Worm (Caenorhabditis elegans) whole organism, L3 larva: ENCODE measurements around the gene C17C3.6.

ENCODE experiments used
- aly-2 ChIP-seq: fragments of 150-350 bp; optimal IDR thresholded peaks from 2 replicates; lab custom pipeline; 2014; ENCODE audit warnings: missing biosample characterization, missing genetic modification characterization
- ama-1 ChIP-seq: fragments of 150-350 bp; optimal IDR thresholded peaks from 2 replicates; lab custom pipeline; 2018
- ceh-16 ChIP-seq: sonication (generic microtip); optimal IDR thresholded peaks from 2 replicates; lab custom pipeline; 2017; ENCODE audit warnings: missing biosample characterization, missing genetic modification characterization
- ceh-28 ChIP-seq: fragments of 150-350 bp; optimal IDR thresholded peaks from 2 replicates; lab custom pipeline; 2014; ENCODE audit warnings: missing biosample characterization, missing genetic modification reagents, missing genetic modification characterization
- ceh-82 ChIP-seq: fragments of 150-350 bp; optimal IDR thresholded peaks from 2 replicates; lab custom pipeline; 2014; ENCODE audit warnings: missing biosample characterization, missing genetic modification characterization
- ceh-9 ChIP-seq: sonication (generic microtip); optimal IDR thresholded peaks from 2 replicates; lab custom pipeline; 2018; ENCODE audit warnings: missing biosample characterization, missing genetic modification characterization
- daf-12 ChIP-seq: fragments of 150-350 bp; optimal IDR thresholded peaks from 2 replicates; lab custom pipeline; 2014; ENCODE audit warnings: missing biosample characterization, missing genetic modification reagents, missing genetic modification characterization
- elt-1 ChIP-seq: fragments of 150-350 bp; optimal IDR thresholded peaks from 2 replicates; lab custom pipeline; 2014; ENCODE audit warnings: missing biosample characterization, missing genetic modification characterization
- elt-2 ChIP-seq: sonication (generic microtip); optimal IDR thresholded peaks from 2 replicates; lab custom pipeline; 2016; ENCODE audit warnings: missing genetic modification reagents, mild to moderate bottlenecking, missing genetic modification characterization, missing compliant biosample characterization
- elt-3 ChIP-seq, 3 experiments: fragments of 150-350 bp in 1 of 3; sonication (generic microtip) in 2 of 3; optimal IDR thresholded peaks; 2 replicates in 2 of 3; 4 replicates in 1 of 3; lab custom pipeline; 2014 to 2017; ENCODE audit warnings: missing biosample characterization in 3 of 3, missing genetic modification characterization in 3 of 3
- eor-1 ChIP-seq, 2 experiments: fragments of 150-350 bp; optimal IDR thresholded peaks; 2 replicates each; lab custom pipeline; 2014 to 2018; ENCODE audit warnings: missing biosample characterization in 2 of 2, missing genetic modification characterization in 2 of 2
- fkh-10 ChIP-seq: sonication (generic microtip); optimal IDR thresholded peaks from 2 replicates; lab custom pipeline; 2017; ENCODE audit warnings: missing biosample characterization, missing genetic modification reagents, missing genetic modification characterization
- fkh-2 ChIP-seq: fragments of 150-350 bp; optimal IDR thresholded peaks from 2 replicates; lab custom pipeline; 2014; ENCODE audit warnings: missing biosample characterization, missing genetic modification reagents, missing genetic modification characterization
- fos-1 ChIP-seq: fragments of 150-350 bp; optimal IDR thresholded peaks from 2 replicates; lab custom pipeline; 2014; ENCODE audit warnings: missing biosample characterization, missing genetic modification characterization
- hmg-11 ChIP-seq: sonication (generic microtip); optimal IDR thresholded peaks from 2 replicates; lab custom pipeline; 2016; ENCODE audit warnings: missing genetic modification characterization, missing compliant biosample characterization
- jun-1 ChIP-seq: fragments of 150-350 bp; optimal IDR thresholded peaks from 2 replicates; lab custom pipeline; 2014; ENCODE audit warnings: missing biosample characterization, missing genetic modification reagents, missing genetic modification characterization
- lin-15B ChIP-seq: fragments of 150-350 bp; optimal IDR thresholded peaks from 2 replicates; lab custom pipeline; 2014; ENCODE audit warnings: missing biosample characterization, missing genetic modification characterization
- lin-39 ChIP-seq: fragments of 150-350 bp; optimal IDR thresholded peaks from 2 replicates; lab custom pipeline; 2018; ENCODE audit warnings: missing biosample characterization, missing genetic modification reagents, missing genetic modification characterization
- lsy-12 ChIP-seq: sonication (generic microtip); optimal IDR thresholded peaks from 2 replicates; lab custom pipeline; 2016; ENCODE audit warnings: mild to moderate bottlenecking, missing genetic modification characterization, missing compliant biosample characterization
- mdl-1 ChIP-seq: fragments of 150-350 bp; optimal IDR thresholded peaks from 2 replicates; lab custom pipeline; 2014; ENCODE audit warnings: missing biosample characterization, missing genetic modification characterization
- nhr-11 ChIP-seq: fragments of 150-350 bp; optimal IDR thresholded peaks from 2 replicates; lab custom pipeline; 2014; ENCODE audit warnings: missing biosample characterization, missing genetic modification characterization
- nhr-237 ChIP-seq: fragments of 150-350 bp; optimal IDR thresholded peaks from 2 replicates; lab custom pipeline; 2014; ENCODE audit warnings: missing biosample characterization, missing genetic modification characterization
- nhr-25 ChIP-seq: sonication (generic microtip); optimal IDR thresholded peaks from 2 replicates; lab custom pipeline; 2017; ENCODE audit warnings: missing biosample characterization, missing genetic modification characterization
- nhr-28 ChIP-seq: fragments of 150-350 bp; optimal IDR thresholded peaks from 2 replicates; lab custom pipeline; 2014; ENCODE audit warnings: missing biosample characterization, missing genetic modification characterization
- nhr-43 ChIP-seq: sonication (generic microtip); optimal IDR thresholded peaks from 2 replicates; lab custom pipeline; 2016; ENCODE audit warnings: mild to moderate bottlenecking, missing genetic modification characterization, missing compliant biosample characterization; ENCODE audit not compliant: poor library complexity, severe bottlenecking
- nhr-67 ChIP-seq: fragments of 150-350 bp; optimal IDR thresholded peaks from 2 replicates; lab custom pipeline; 2014; ENCODE audit warnings: missing biosample characterization, missing genetic modification characterization
- nhr-77 ChIP-seq: fragments of 150-350 bp; optimal IDR thresholded peaks from 2 replicates; lab custom pipeline; 2014; ENCODE audit warnings: missing biosample characterization, missing genetic modification characterization
- pha-4 ChIP-seq: fragments of 150-350 bp; optimal IDR thresholded peaks from 2 replicates; lab custom pipeline; 2014; ENCODE audit warnings: missing biosample characterization, missing genetic modification reagents, missing genetic modification characterization
- pqm-1 ChIP-seq: fragments of 150-350 bp; optimal IDR thresholded peaks from 2 replicates; lab custom pipeline; 2017; ENCODE audit warnings: missing biosample characterization, missing genetic modification characterization, inconsistent platforms
- sea-2 ChIP-seq: fragments of 150-350 bp; sonication (generic microtip); optimal IDR thresholded peaks from 4 replicates; lab custom pipeline; 2014; ENCODE audit warnings: missing biosample characterization, missing genetic modification reagents, missing genetic modification characterization
- skn-1 ChIP-seq: fragments of 150-350 bp; optimal IDR thresholded peaks from 2 replicates; lab custom pipeline; 2014; ENCODE audit warnings: missing biosample characterization, missing genetic modification characterization
- unc-39 ChIP-seq: sonication (generic microtip); optimal IDR thresholded peaks from 4 replicates; lab custom pipeline; 2017; ENCODE audit warnings: missing biosample characterization, missing genetic modification characterization
- zag-1 ChIP-seq: fragments of 150-350 bp; optimal IDR thresholded peaks from 2 replicates; lab custom pipeline; 2014; ENCODE audit warnings: missing biosample characterization, missing genetic modification characterization
- ztf-4 ChIP-seq: fragments of 150-350 bp; optimal IDR thresholded peaks from 2 replicates; lab custom pipeline; 2014; ENCODE audit warnings: missing biosample characterization, missing genetic modification characterization

The C17C3.6 gene

DNA sequence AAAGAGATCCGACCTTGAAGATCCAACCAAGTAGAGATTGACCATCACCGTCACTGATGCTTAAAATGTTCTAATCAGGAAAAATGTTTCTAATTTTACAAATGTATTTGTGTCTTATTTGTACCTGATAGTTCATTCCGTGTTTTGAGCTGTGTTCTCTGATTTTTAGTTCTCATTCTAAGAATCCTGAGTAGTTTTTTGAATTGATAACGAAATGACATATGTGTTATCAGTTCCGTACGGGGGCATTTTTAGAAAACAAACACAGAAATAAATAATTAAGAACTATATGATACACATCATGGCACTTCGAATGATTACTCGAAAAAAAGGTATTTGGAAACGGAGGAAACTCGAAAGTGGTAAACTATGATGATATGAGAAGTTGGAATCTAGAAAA, 5.7 kb downstream of the C17C3.6 start:
- TF ChIP-seq sea-2 (GFP tag; lab: Kevin White, UChicago) (no peak), elt-2 (tag; lab: Kevin White, UChicago) (peak; percentile 72), ama-1 (lab: Kevin White, UChicago) (no peak), nhr-77 (tag; lab: Kevin White, UChicago) (no peak)

DNA sequence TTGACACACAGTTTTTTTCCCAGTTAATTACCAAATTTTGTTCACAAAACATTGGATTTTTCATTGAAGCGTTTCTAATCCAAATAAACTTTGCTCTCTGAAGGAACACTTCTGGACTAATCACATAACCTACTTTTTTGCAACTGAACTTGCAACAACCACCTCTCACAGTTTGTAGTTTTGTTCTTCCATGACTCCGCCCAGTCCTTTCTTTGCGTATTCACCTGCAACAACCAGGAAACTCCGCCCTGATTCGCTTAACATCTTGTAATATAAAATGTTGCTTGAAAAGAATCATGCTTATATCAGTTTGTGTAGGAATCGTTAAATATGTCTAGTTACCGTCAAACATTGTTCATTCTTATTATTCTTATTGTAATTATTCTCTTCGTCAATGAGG, 6.6 kb downstream of the C17C3.6 start, which contains the start of gene ins-11:
Gene ins-11, plus strand, starts transcription at position 301 of the 400 bp plus-strand sequence.
- TF ChIP-seq lin-39 (tag; lab: Kevin White, UChicago) (no peak), fkh-2 (no peak), elt-3 (tag; optimal IDR thresholded peaks at IDR 0.05; lab: Kevin White, UChicago) (no peak), zag-1 (no peak), nhr-77 (tag; lab: Kevin White, UChicago) (no peak), daf-12 (tag; lab: Kevin White, UChicago) (no peak), skn-1 (tag; lab: Kevin White, UChicago) (no peak), lsy-12 (no peak), unc-39 (tag; lab: Kevin White, UChicago) (no peak), ztf-4 (tag; lab: Kevin White, UChicago) (no peak), nhr-25 (tag; lab: Kevin White, UChicago) (no peak), pqm-1 (tag; lab: Kevin White, UChicago) (no peak), ceh-9 (tag; lab: Kevin White, UChicago) (no peak), ceh-28 (tag; lab: Kevin White, UChicago) (no peak), elt-1 (tag; lab: Kevin White, UChicago) (no peak), jun-1 (tag; lab: Kevin White, UChicago) (no peak), nhr-43 (tag; lab: Kevin White, UChicago) (no peak), mdl-1 (tag; lab: Kevin White, UChicago) (no peak), lin-15B (no peak), eor-1 (tag; optimal IDR thresholded peaks at IDR 0.05; lab: Kevin White, UChicago) (no peak)

DNA sequence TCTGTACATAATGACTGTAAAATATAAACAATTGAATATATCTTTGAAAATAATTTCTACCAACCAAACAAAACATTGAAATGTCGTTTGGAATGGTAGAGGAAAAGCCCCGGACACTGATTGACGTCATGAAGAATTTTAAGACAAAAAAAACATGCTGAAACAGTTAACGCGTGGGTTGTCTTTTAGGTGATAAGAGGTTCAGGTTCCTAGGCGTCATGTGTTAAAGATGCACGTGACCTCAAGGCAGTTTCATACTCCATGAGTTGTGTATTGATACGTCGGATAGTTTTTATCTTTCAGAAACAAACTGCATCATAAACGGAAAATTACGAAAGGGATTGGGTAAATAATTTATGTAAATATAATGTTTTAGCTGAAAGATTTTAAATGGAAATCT, 7.3 kb downstream of the C17C3.6 start:
- TF ChIP-seq ceh-28 (tag; lab: Kevin White, UChicago) (no peak), nhr-28 (tag; lab: Kevin White, UChicago) (no peak), nhr-43 (tag; lab: Kevin White, UChicago) (no peak), jun-1 (tag; lab: Kevin White, UChicago) (no peak), elt-2 (tag; lab: Kevin White, UChicago) (peak; percentile 95), nhr-237 (tag; lab: Kevin White, UChicago) (no peak), elt-1 (tag; lab: Kevin White, UChicago) (no peak), ama-1 (lab: Kevin White, UChicago) (no peak), fos-1 (tag; lab: Kevin White, UChicago) (no peak), hmg-11 (no peak), nhr-67 (no peak), pqm-1 (tag; lab: Kevin White, UChicago) (peak; percentile 76)

DNA sequence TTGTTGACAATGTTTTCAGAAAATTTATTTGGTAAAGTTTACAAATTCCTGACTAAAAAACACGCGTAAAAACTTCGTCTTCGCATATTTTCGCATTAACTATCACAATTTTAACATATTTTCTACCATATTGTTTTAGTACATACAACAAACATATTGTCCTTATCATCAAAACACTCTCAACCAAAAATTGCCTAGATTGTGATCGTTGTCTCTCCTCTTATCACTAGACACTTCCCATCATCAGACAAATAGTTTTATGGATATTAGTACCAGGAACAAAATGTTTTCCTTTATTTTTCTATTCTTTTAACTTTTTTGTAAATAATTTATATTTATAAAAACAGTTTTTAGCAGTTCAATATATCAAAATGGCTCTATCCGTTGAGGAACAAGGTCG, 11.5 kb downstream of the C17C3.6 start, which contains the start of gene C17C3.3:
Gene C17C3.3, plus strand, starts transcription at position 346 of the 400 bp plus-strand sequence.
- TF ChIP-seq ceh-28 (tag; lab: Kevin White, UChicago) (no peak), ceh-16 (tag; lab: Kevin White, UChicago) (no peak), pqm-1 (tag; lab: Kevin White, UChicago) (peak; percentile 67), ama-1 (lab: Kevin White, UChicago) (no peak), aly-2 (tag; lab: Kevin White, UChicago) (no peak), skn-1 (tag; lab: Kevin White, UChicago) (no peak), elt-2 (tag; lab: Kevin White, UChicago) (peak; percentile 88), fkh-10 (GFP tag; lab: Kevin White, UChicago) (no peak), daf-12 (tag; lab: Kevin White, UChicago) (no peak), unc-39 (tag; lab: Kevin White, UChicago) (no peak), pha-4 (tag; lab: Kevin White, UChicago) (peak; percentile 46), nhr-67 (no peak), nhr-11 (no peak), lin-15B (no peak)

DNA sequence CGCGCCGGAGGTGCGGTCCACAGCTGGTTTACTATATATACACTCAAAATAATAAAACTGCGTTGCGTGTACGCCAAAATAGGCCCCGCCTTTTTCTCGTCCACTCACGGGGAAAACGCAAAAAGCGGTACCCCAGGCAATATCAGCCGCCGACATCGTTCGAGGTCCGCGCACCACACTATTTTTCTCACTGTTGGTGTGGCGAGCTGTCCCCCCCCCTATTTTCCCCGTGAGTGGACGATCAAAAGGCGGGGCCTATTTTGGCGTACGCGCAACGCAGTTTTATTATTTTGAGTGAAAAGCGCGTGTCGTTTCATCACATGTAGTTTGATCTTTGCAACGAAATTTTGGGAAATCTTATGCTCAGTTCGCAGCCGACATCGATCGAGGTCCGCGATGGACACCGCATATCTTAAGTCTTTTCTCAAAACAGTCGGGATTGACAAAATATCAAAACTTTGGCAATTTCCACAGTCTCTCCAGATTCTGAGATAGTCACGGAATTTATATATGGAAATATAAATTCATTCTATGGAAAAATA, 15.3 kb downstream of the C17C3.6 start:
- TF ChIP-seq ceh-16 (tag; lab: Kevin White, UChicago) = no peak
- no peak for TF ChIP-seq ceh-82
- no peak for TF ChIP-seq fos-1 (tag; lab: Kevin White, UChicago)
